Fruit fly (Drosophila melanogaster) whole organism, adult: ENCODE results near the gene CG42272.

Experiments used
- CG11617 ChIP-seq: fragments of 200-800 bp; sonication (Bioruptor generic); optimal IDR thresholded peaks from 2 replicates; lab custom pipeline; 2017; ENCODE audit warnings: mild to moderate bottlenecking, missing biosample characterization, missing genetic modification reagents, missing genetic modification characterization
- CG12768 ChIP-seq: fragments of 200-800 bp; sonication (Bioruptor generic); optimal IDR thresholded peaks from 2 replicates; lab custom pipeline; 2017; ENCODE audit warnings: missing biosample characterization, missing genetic modification characterization, mild to moderate bottlenecking, moderate library complexity, missing genetic modification reagents
- CG14711 ChIP-seq: fragments of 200-800 bp; sonication (Bioruptor generic); optimal IDR thresholded peaks from 2 replicates; lab custom pipeline; 2018; ENCODE audit warnings: missing biosample characterization, mild to moderate bottlenecking, missing genetic modification characterization, moderate library complexity
- CG1620 ChIP-seq: fragments of 200-800 bp; sonication (Bioruptor generic); optimal IDR thresholded peaks from 2 replicates; lab custom pipeline; 2016; ENCODE audit warnings: missing biosample characterization, missing genetic modification characterization
- CG33017 ChIP-seq: fragments of 200-800 bp; sonication (Bioruptor generic); optimal IDR thresholded peaks from 2 replicates; lab custom pipeline; 2018; ENCODE audit warnings: missing biosample characterization, mild to moderate bottlenecking, missing genetic modification characterization, moderate library complexity
- CG5204 ChIP-seq: fragments of 200-800 bp; sonication (Bioruptor generic); optimal IDR thresholded peaks from 2 replicates; lab custom pipeline; 2016; ENCODE audit warnings: missing biosample characterization, missing genetic modification characterization
- CG7045 ChIP-seq: fragments of 200-800 bp; sonication (Bioruptor generic); optimal IDR thresholded peaks from 2 replicates; lab custom pipeline; 2017; ENCODE audit warnings: missing biosample characterization, mild to moderate bottlenecking, missing genetic modification characterization
- CG7101 ChIP-seq: fragments of 200-800 bp; sonication (Bioruptor generic); optimal IDR thresholded peaks from 2 replicates; lab custom pipeline; 2018; ENCODE audit warnings: missing biosample characterization, mild to moderate bottlenecking, missing genetic modification characterization, moderate library complexity
- Clk ChIP-seq: fragments of 200-800 bp; sonication (Bioruptor generic); optimal IDR thresholded peaks from 2 replicates; lab custom pipeline; 2017; ENCODE audit warnings: missing biosample characterization, missing genetic modification characterization
- Crg-1 ChIP-seq: fragments of 200-800 bp; sonication (Bioruptor generic); optimal IDR thresholded peaks from 2 replicates; lab custom pipeline; 2016; ENCODE audit warnings: missing biosample characterization, missing genetic modification characterization
- Hr96 ChIP-seq: fragments of 200-800 bp; sonication (Bioruptor generic); optimal IDR thresholded peaks from 2 replicates; lab custom pipeline; 2016; ENCODE audit warnings: missing biosample characterization, missing genetic modification characterization
- Mnt ChIP-seq: fragments of 200-800 bp; sonication (Bioruptor generic); optimal IDR thresholded peaks from 2 replicates; lab custom pipeline; 2016; ENCODE audit warnings: missing biosample characterization, mild to moderate bottlenecking, missing genetic modification characterization
- bab1 ChIP-seq: fragments of 200-800 bp; sonication (Bioruptor generic); optimal IDR thresholded peaks from 3 replicates; lab custom pipeline; 2019; ENCODE audit warnings: missing biosample characterization, mild to moderate bottlenecking, missing genetic modification characterization, moderate library complexity
- cic ChIP-seq: fragments of 200-800 bp; sonication (Bioruptor generic); optimal IDR thresholded peaks from 2 replicates; lab custom pipeline; 2017; ENCODE audit warnings: missing biosample characterization, mild to moderate bottlenecking, missing genetic modification characterization, moderate library complexity
- cnc ChIP-seq, 2 experiments: fragments of >200 bp; optimal IDR thresholded peaks; 2 replicates each; lab custom pipeline; 2017
- kay ChIP-seq: fragments of 200-800 bp; sonication (Bioruptor generic); peaks from one replicate; lab custom pipeline; 2016; ENCODE audit warnings: missing biosample characterization, missing genetic modification characterization, borderline replicate concordance
- ovo ChIP-seq: fragments of 200-800 bp; sonication (Bioruptor generic); optimal IDR thresholded peaks from 2 replicates; lab custom pipeline; 2016; ENCODE audit warnings: missing biosample characterization, missing genetic modification characterization
- pad ChIP-seq: fragments of 200-800 bp; sonication (Bioruptor generic); optimal IDR thresholded peaks from 3 replicates; lab custom pipeline; 2017; ENCODE audit warnings: missing biosample characterization, missing genetic modification characterization, mild to moderate bottlenecking, moderate library complexity, missing genetic modification reagents
- tj ChIP-seq: fragments of 200-800 bp; sonication (Bioruptor generic); optimal IDR thresholded peaks from 3 replicates; lab custom pipeline; 2017; ENCODE audit warnings: missing biosample characterization, mild to moderate bottlenecking, missing genetic modification characterization, moderate library complexity
- toe ChIP-seq: fragments of 200-800 bp; sonication (Bioruptor generic); optimal IDR thresholded peaks from 2 replicates; lab custom pipeline; 2016; ENCODE audit warnings: missing biosample characterization, missing genetic modification characterization

CG42272 gene

dm6 chr3L:5793967-5794366 lies 8.9 kb upstream of the CG42272 start, which contains the start of gene Bre1:
Gene Bre1 (minus strand): TSS chr3L:5794192.
- TF ChIP-seq CG1620 (no peak), cic (no peak), pad (GFP tag; lab: Kevin White, UChicago) (no peak), Crg-1 (GFP tag; lab: Kevin White, UChicago) (no peak), bab1 (GFP tag; lab: Kevin White, UChicago) (peak; percentile 24), toe (GFP tag; lab: Kevin White, UChicago) (no peak), CG14711 (tag; lab: Kevin White, UChicago) (peak; percentile 4), ovo (no peak)

- TF ChIP-seq Hr96 (GFP tag; lab: Kevin White, UChicago): no peak
- TF ChIP-seq CG5204: no peak
- no peak for TF ChIP-seq Crg-1 (GFP tag; lab: Kevin White, UChicago)
- no peak for TF ChIP-seq CG12768 (GFP tag; lab: Kevin White, UChicago)
- TF ChIP-seq CG14711 (tag; lab: Kevin White, UChicago): no peak
- no peak for TF ChIP-seq CG33017 (tag; lab: Kevin White, UChicago)
- no peak for TF ChIP-seq Clk (GFP tag; lab: Kevin White, UChicago)
- TF ChIP-seq CG1620: no peak
- no peak for TF ChIP-seq Mnt
- TF ChIP-seq tj (GFP tag; lab: Kevin White, UChicago): no peak
- TF ChIP-seq bab1 (GFP tag; lab: Kevin White, UChicago): no peak
- TF ChIP-seq CG11617: no peak
- TF ChIP-seq pad (GFP tag; lab: Kevin White, UChicago): no peak
- no peak for TF ChIP-seq cnc (optimal IDR thresholded peaks at IDR 0.05; lab: Kevin White, UChicago)
- TF ChIP-seq ovo: no peak
- no peak for TF ChIP-seq toe (GFP tag; lab: Kevin White, UChicago)
- TF ChIP-seq kay (GFP tag; lab: Kevin White, UChicago): no peak
These were observed 6.3 kb upstream of the CG42272 start, which contains the start of gene Tektin-C for dm6 chr3L:5796493-5796998. Gene Tektin-C (minus strand): TSS chr3L:5796543.

dm6 chr3L:5797274-5797673 lies 5.6 kb upstream of the CG42272 start:
- TF ChIP-seq ovo (no peak), Mnt (no peak), CG33017 (tag; lab: Kevin White, UChicago) (no peak), CG11617 (no peak)

- TF ChIP-seq CG14711 (tag; lab: Kevin White, UChicago) (no peak), cnc (optimal IDR thresholded peaks at IDR 0.05; lab: Kevin White, UChicago) (no peak), CG7101 (tag; lab: Kevin White, UChicago) (no peak), CG5204 (no peak), toe (GFP tag; lab: Kevin White, UChicago) (no peak), bab1 (GFP tag; lab: Kevin White, UChicago) (no peak), tj (GFP tag; lab: Kevin White, UChicago) (no peak), cic (no peak), CG7045 (no peak)
These were observed 736 bp upstream of the CG42272 start for dm6 chr3L:5802063-5802531.

dm6 chr3L:5807370-5808100 lies 4.7 kb downstream of the CG42272 start:
- TF ChIP-seq Crg-1 (GFP tag; lab: Kevin White, UChicago): peak; percentile 64
- TF ChIP-seq ovo: peak; percentile 75
- TF ChIP-seq bab1 (GFP tag; lab: Kevin White, UChicago): no peak
- TF ChIP-seq CG1620: peak; percentile 67
- TF ChIP-seq cnc (optimal IDR thresholded peaks at IDR 0.05; lab: Kevin White, UChicago): no peak
- TF ChIP-seq kay (GFP tag; lab: Kevin White, UChicago): no peak
- peak; percentile 64 for TF ChIP-seq CG7101 (tag; lab: Kevin White, UChicago)
- TF ChIP-seq Mnt: peak; percentile 93
- TF ChIP-seq pad (GFP tag; lab: Kevin White, UChicago): peak; percentile 57
- TF ChIP-seq CG7045: peak; percentile 70
- TF ChIP-seq CG5204: no peak
- no peak for TF ChIP-seq tj (GFP tag; lab: Kevin White, UChicago)
- TF ChIP-seq CG14711 (tag; lab: Kevin White, UChicago): peak; percentile 24
- peak; percentile 88 for TF ChIP-seq CG12768 (GFP tag; lab: Kevin White, UChicago)
- peak; percentile 31 for TF ChIP-seq toe (GFP tag; lab: Kevin White, UChicago)
- TF ChIP-seq Clk (GFP tag; lab: Kevin White, UChicago): peak; percentile 69
- no peak for TF ChIP-seq Hr96 (GFP tag; lab: Kevin White, UChicago)
- peak; percentile 53 for TF ChIP-seq CG11617
- TF ChIP-seq CG33017 (tag; lab: Kevin White, UChicago): peak; percentile 14
- TF ChIP-seq cic: peak; percentile 98

dm6 chr3L:5808101-5808433 lies 5.2 kb downstream of the CG42272 start:
- no peak for TF ChIP-seq CG7045
- TF ChIP-seq Clk (GFP tag; lab: Kevin White, UChicago): no peak
- TF ChIP-seq CG5204: no peak
- no peak for TF ChIP-seq cnc (optimal IDR thresholded peaks at IDR 0.05; lab: Kevin White, UChicago)
- no peak for TF ChIP-seq Crg-1 (GFP tag; lab: Kevin White, UChicago)
- TF ChIP-seq CG1620: no peak
- TF ChIP-seq bab1 (GFP tag; lab: Kevin White, UChicago): no peak
- no peak for TF ChIP-seq toe (GFP tag; lab: Kevin White, UChicago)
- TF ChIP-seq kay (GFP tag; lab: Kevin White, UChicago): no peak
- no peak for TF ChIP-seq CG7101 (tag; lab: Kevin White, UChicago)
- TF ChIP-seq CG11617: no peak
- no peak for TF ChIP-seq Hr96 (GFP tag; lab: Kevin White, UChicago)
